Fruit fly (Drosophila melanogaster): Measurements from ENCODE around the gene ais.

ais gene

DNA sequence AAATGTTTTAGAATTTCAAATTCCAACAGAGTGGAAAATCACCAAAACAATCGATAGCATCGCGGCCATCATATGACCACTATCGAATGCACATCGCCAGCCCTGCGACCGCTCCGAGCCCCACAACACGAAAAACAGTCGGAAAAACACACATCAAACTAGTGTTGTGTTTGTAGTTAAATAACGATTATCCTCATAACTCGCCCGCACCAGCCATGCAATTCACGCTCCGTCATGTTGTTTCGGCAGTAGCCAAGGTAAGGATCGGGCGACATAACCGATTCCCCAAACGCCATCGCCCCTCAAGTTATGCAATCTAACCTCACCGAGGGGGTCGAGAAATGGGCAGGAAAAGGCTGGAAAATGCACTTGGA is 42.5 kb upstream of the ais start (continued):
- no peak for TF ChIP-seq Rx (GFP tag; IDR thresholded peaks at IDR 0.05)
- no peak for TF ChIP-seq CG33213 (GFP tag; optimal IDR thresholded peaks at IDR 0.05)
- no peak for TF ChIP-seq croc (GFP tag; conservative IDR thresholded peaks at IDR 0.05)
- no peak; the same call in 1 of the 2 replicates for TF ChIP-seq CG9215 (GFP tag; IDR thresholded peaks at IDR 0.05)
- TF ChIP-seq chn (GFP tag; optimal IDR thresholded peaks at IDR 0.05): peak; percentile 29
- TF ChIP-seq nerfin-2 (GFP tag; IDR thresholded peaks at IDR 0.05; ENCODE audit: partially characterized antibody): peak; percentile 68
- no peak for TF ChIP-seq CG7786 (GFP tag; optimal IDR thresholded peaks at IDR 0.05)
- no peak for TF ChIP-seq pb (GFP tag; optimal IDR thresholded peaks at IDR 0.05)
- TF ChIP-seq Fer3 (tag; optimal IDR thresholded peaks at IDR 0.05): no peak
- TF ChIP-seq shn (GFP tag; optimal IDR thresholded peaks at IDR 0.05): peak; percentile 10
- TF ChIP-seq Dip2 (GFP tag; IDR thresholded peaks at IDR 0.05): no peak
- no peak for TF ChIP-seq CG18764 (GFP tag; optimal IDR thresholded peaks at IDR 0.05)
- no peak for TF ChIP-seq Dek (tag; optimal IDR thresholded peaks at IDR 0.05)
- TF ChIP-seq Sin3A (optimal IDR thresholded peaks at IDR 0.05): peak; percentile 24
- TF ChIP-seq CG31388 (GFP tag; optimal IDR thresholded peaks at IDR 0.05): no peak
- peak; percentile 30 for TF ChIP-seq fu2 (GFP tag; optimal IDR thresholded peaks at IDR 0.05)
- TF ChIP-seq CG12071 (GFP tag; optimal IDR thresholded peaks at IDR 0.05): no peak
- peak; percentile 74 for TF ChIP-seq Dref (GFP tag; IDR thresholded peaks at IDR 0.05)
- TF ChIP-seq HLH3B (GFP tag; IDR thresholded peaks at IDR 0.05): no peak
- peak; percentile 67 for TF ChIP-seq row (GFP tag; IDR thresholded peaks at IDR 0.05)
- no peak for TF ChIP-seq CG17612 (GFP tag; IDR thresholded peaks at IDR 0.05)
- no peak for TF ChIP-seq ind (GFP tag; optimal IDR thresholded peaks at IDR 0.05)
- no peak for TF ChIP-seq CG4328 (GFP tag; optimal IDR thresholded peaks at IDR 0.05)
- no peak for TF ChIP-seq Mad (GFP tag; optimal IDR thresholded peaks at IDR 0.05)
- no peak for TF ChIP-seq wor (GFP tag; IDR thresholded peaks at IDR 0.05)
- TF ChIP-seq hbn (GFP tag; IDR thresholded peaks at IDR 0.05; ENCODE audit: partially characterized antibody): peak; percentile 52
- peak; percentile 6; the same call in 1 of the 3 replicates for TF ChIP-seq Dbx (GFP tag; IDR thresholded peaks at IDR 0.05)
- TF ChIP-seq al (GFP tag; IDR thresholded peaks at IDR 0.05): 0 out of 2 replicates have a peak, but pooled peaks have one; percentile 23
- TF ChIP-seq H2.0 (GFP tag; IDR thresholded peaks at IDR 0.05): no peak
- TF ChIP-seq CG34224 (GFP tag; IDR thresholded peaks at IDR 0.05; ENCODE audit: partially characterized antibody): peak; percentile 68
- no peak for TF ChIP-seq usp (GFP tag; optimal IDR thresholded peaks at IDR 0.05)
- peak; percentile 29; the same call in 1 of the 2 replicates for TF ChIP-seq MBD-R2 (GFP tag; IDR thresholded peaks at IDR 0.05)
- no peak for TF ChIP-seq tio (GFP tag; optimal IDR thresholded peaks at IDR 0.05)
- 0 out of 2 replicates have a peak, but pooled peaks have one; percentile 8 for TF ChIP-seq wdn (GFP tag; IDR thresholded peaks at IDR 0.05)
- no peak for TF ChIP-seq CG10959 (GFP tag; IDR thresholded peaks at IDR 0.05)
- peak; percentile 29; the same call in 1 of the 3 replicates for TF ChIP-seq CG14860 (GFP tag; IDR thresholded peaks at IDR 0.05; ENCODE audit: partially characterized antibody)
- no peak for TF ChIP-seq bab2 (GFP tag; optimal IDR thresholded peaks at IDR 0.05)
- TF ChIP-seq CG30403 (GFP tag; optimal IDR thresholded peaks at IDR 0.05): no peak
- TF ChIP-seq fd96Cb (tag; optimal IDR thresholded peaks at IDR 0.05): no peak
- TF ChIP-seq insv (GFP tag; optimal IDR thresholded peaks at IDR 0.05): no peak
- TF ChIP-seq sim (GFP tag; IDR thresholded peaks at IDR 0.05): no peak
- no peak for TF ChIP-seq CG8290 (GFP tag; optimal IDR thresholded peaks at IDR 0.05)
- peak in 1 of 2 experiments; percentile 64 for TF ChIP-seq CG8290 (tag; optimal IDR thresholded peaks at IDR 0.05)
- no peak for TF ChIP-seq CG4404 (GFP tag; IDR thresholded peaks at IDR 0.05)
- TF ChIP-seq crol (GFP tag; IDR thresholded peaks at IDR 0.05): peak; percentile 56
- peak; percentile 16 for TF ChIP-seq zfh2 (GFP tag; optimal IDR thresholded peaks at IDR 0.05)
- peak; percentile 20; the same call in 1 of the 2 replicates for TF ChIP-seq Drgx (GFP tag; IDR thresholded peaks at IDR 0.05)
- peak; percentile 60 for TF ChIP-seq sna (GFP tag; IDR thresholded peaks at IDR 0.05; ENCODE audit: partially characterized antibody)
- no peak for TF ChIP-seq CG2120 (GFP tag; optimal IDR thresholded peaks at IDR 0.05)
- no peak for TF ChIP-seq Taf1 (GFP tag; IDR thresholded peaks at IDR 0.05)
- no peak for TF ChIP-seq jumu (GFP tag; optimal IDR thresholded peaks at IDR 0.05)
- TF ChIP-seq pita (GFP tag; optimal IDR thresholded peaks at IDR 0.05): no peak
- TF ChIP-seq Scr (GFP tag; IDR thresholded peaks at IDR 0.05; ENCODE audit: partially characterized antibody): peak; percentile 74
- TF ChIP-seq CG31441 (GFP tag; IDR thresholded peaks at IDR 0.05): no peak

Data from whole organism, embryonic.